Fruit fly (Drosophila melanogaster): ENCODE results near the gene Fic.

DNA sequence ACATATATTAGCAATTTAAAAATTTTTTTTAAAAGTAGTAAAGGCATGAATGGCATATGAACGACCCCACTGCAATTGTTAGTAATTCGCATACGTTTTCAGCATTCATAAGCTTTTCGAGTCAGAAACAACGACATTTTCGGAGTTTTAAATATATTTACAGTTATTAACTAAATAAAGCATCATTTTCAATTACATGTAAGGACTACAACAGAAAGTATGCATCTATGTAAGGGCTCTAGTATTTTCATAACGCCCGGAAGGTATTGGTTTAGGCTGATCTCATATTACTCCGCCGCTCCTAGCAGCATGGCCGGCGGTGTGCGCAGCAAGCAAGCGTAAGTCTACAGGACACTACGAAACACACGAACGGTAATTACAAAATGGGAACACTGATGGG, 50.2 kb downstream of the Fic start:
- TF ChIP-seq Eip75B (GFP tag; optimal IDR thresholded peaks at IDR 0.05) (no peak), CG11762 (GFP tag; optimal IDR thresholded peaks at IDR 0.05; ENCODE audit: insufficient read depth) (no peak), fd59A (GFP tag; optimal IDR thresholded peaks at IDR 0.05) (no peak)
